Worm (Caenorhabditis elegans): ENCODE results near the gene srh-248.

ce11 chrV:2996105-2996504 lies 40.9 kb upstream of the srh-248 start, which contains the start of gene srw-120:
- TF ChIP-seq ama-1 (optimal IDR thresholded peaks at IDR 0.05), result no peak
- no peak for TF ChIP-seq pes-1 (GFP tag; IDR thresholded peaks at IDR 0.05)
- no peak for TF ChIP-seq flt-1 (GFP tag; IDR thresholded peaks at IDR 0.05)
- TF ChIP-seq ceh-36 (tag; optimal IDR thresholded peaks at IDR 0.05), result no peak
- TF ChIP-seq scrt-1 (GFP tag; IDR thresholded peaks at IDR 0.05), result no peak

Measured in whole organism, early embryonic.